Fruit fly (Drosophila melanogaster) whole organism: ENCODE measurements around the gene Sap-r.

Experiments
- CG8478 ChIP-seq: fragments of >200 bp; optimal IDR thresholded peaks from 2 replicates; lab custom pipeline; 2018; ENCODE audit warnings: inconsistent platforms
- Dll ChIP-seq: fragments of >200 bp; optimal IDR thresholded peaks from 2 replicates; lab custom pipeline; 2017
- EcR ChIP-seq, 2 experiments: fragments of >200 bp; optimal IDR thresholded peaks; 2 replicates each; lab custom pipeline; 2017; ENCODE audit warnings: missing biosample characterization in 2 of 2, missing genetic modification characterization in 2 of 2, missing genetic modification reagents in 2 of 2
- pan ChIP-seq: fragments of >200 bp; optimal IDR thresholded peaks from 2 replicates; lab custom pipeline; 2017
- psq ChIP-seq: fragments of >200 bp; optimal IDR thresholded peaks from 2 replicates; lab custom pipeline; 2017
- usp ChIP-seq: fragments of >200 bp; optimal IDR thresholded peaks from 2 replicates; lab custom pipeline; 2017; ENCODE audit warnings: missing biosample characterization, missing genetic modification characterization, mixed read lengths

DNA sequence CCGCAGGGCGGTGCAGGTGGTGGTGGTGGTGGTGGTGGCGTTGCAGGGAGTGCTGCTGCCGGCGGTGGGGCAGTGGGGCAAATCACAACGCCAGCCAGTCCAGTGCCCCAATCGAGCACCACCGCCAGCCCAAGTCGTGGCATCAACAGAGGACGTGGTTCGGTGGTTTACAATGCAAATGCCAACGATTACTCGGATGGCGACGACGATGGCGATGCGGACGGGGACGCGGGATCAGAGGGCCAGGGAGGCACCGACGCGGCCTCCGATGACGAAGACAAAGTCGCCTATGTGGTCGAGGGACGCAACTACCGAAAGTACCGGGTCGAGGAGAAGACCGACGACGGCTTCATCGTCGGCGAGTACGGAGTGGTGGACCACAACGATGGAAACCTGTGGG lies 48.1 kb downstream of the Sap-r start:
- TF ChIP-seq usp (GFP tag; lab: Kevin White, UChicago) (no peak), pan (lab: Kevin White, UChicago) (no peak), psq (lab: Kevin White, UChicago) (no peak), EcR (GFP tag; optimal IDR thresholded peaks at IDR 0.05; lab: Kevin White, UChicago) (no peak), CG8478 (no peak), Dll (no peak)
